Worm (Caenorhabditis elegans): ENCODE measurements around the gene Y54G2A.28.

ce11 chrIV:2959798-2960197 is 52.4 kb downstream of the Y54G2A.28 start, which contains the start of gene ser-6:
- TF ChIP-seq elt-3 (tag; optimal IDR thresholded peaks at IDR 0.05) (no peak), nhr-237 (tag; optimal IDR thresholded peaks at IDR 0.05) (no peak), nhr-76 (tag; optimal IDR thresholded peaks at IDR 0.05) (no peak), nhr-28 (tag; optimal IDR thresholded peaks at IDR 0.05) (no peak), unc-62 (GFP tag; optimal IDR thresholded peaks at IDR 0.05) (no peak), elt-1 (tag; optimal IDR thresholded peaks at IDR 0.05; ENCODE audit: borderline replicate concordance, insufficient read depth) (no peak), unc-39 (tag; optimal IDR thresholded peaks at IDR 0.05) (no peak), lin-13 (tag; optimal IDR thresholded peaks at IDR 0.05) (no peak), lin-32 (GFP tag; optimal IDR thresholded peaks at IDR 0.05) (no peak), sptf-1 (tag; optimal IDR thresholded peaks at IDR 0.05) (no peak), lsy-2 (tag; optimal IDR thresholded peaks at IDR 0.05) (no peak), mls-2 (tag; optimal IDR thresholded peaks at IDR 0.05) (no peak)
